Fruit fly (Drosophila melanogaster) whole organism, embryonic: ENCODE results near the gene Moe.
A peak's percentile ranks its signal among the peaks of the same experiment; 100 is the strongest.

Source experiments
- Ada2b ChIP-seq: fragments of 200-800 bp; sonication (Bioruptor generic); IDR thresholded peaks from 2 replicates; pipeline ENCODE4 v1.3.6; 2022; ENCODE audit warnings: missing biosample characterization, missing genetic modification characterization
- Atf-2 ChIP-seq: fragments of 200-800 bp; sonication (Bioruptor generic); optimal IDR thresholded peaks from 2 replicates; lab custom pipeline; 2016; ENCODE audit warnings: missing biosample characterization, missing genetic modification characterization
- B-H1 ChIP-seq: fragments of 200-800 bp; sonication (Bioruptor generic); IDR thresholded peaks from 3 replicates; pipeline ENCODE4 v1.3.6; 2022; ENCODE audit warnings: missing biosample characterization, missing genetic modification characterization
- BEAF-32 ChIP-seq: fragments of 200-800 bp; sonication (Bioruptor generic); optimal IDR thresholded peaks from 3 replicates; lab custom pipeline; 2017; ENCODE audit warnings: missing biosample characterization, missing genetic modification characterization, mild to moderate bottlenecking, moderate library complexity, missing genetic modification reagents
- Blimp-1 ChIP-seq: fragments of 200-800 bp; sonication (Bioruptor generic); optimal IDR thresholded peaks from 3 replicates; lab custom pipeline; 2018; ENCODE audit warnings: missing biosample characterization, missing genetic modification characterization, mild to moderate bottlenecking, moderate library complexity, missing genetic modification reagents
- CG10431 ChIP-seq: fragments of 200-800 bp; sonication (Bioruptor generic); optimal IDR thresholded peaks from 3 replicates; lab custom pipeline; 2018; ENCODE audit warnings: missing biosample characterization, mild to moderate bottlenecking, missing genetic modification characterization
- CG11504 ChIP-seq: fragments of 200-800 bp; sonication (Bioruptor generic); optimal IDR thresholded peaks from 3 replicates; lab custom pipeline; 2019; ENCODE audit warnings: missing biosample characterization, mild to moderate bottlenecking, missing genetic modification characterization, moderate library complexity
- CG11696 ChIP-seq: fragments of 200-800 bp; sonication (Bioruptor generic); IDR thresholded peaks from 2 replicates; pipeline ENCODE4 v1.3.6; 2022; ENCODE audit warnings: missing biosample characterization, missing genetic modification characterization
- CG14667 ChIP-seq: fragments of 200-800 bp; sonication (Bioruptor generic); IDR thresholded peaks from 2 replicates; pipeline ENCODE4 v1.3.6; 2022; ENCODE audit warnings: missing biosample characterization, missing genetic modification characterization
- CG1529 ChIP-seq: fragments of 200-800 bp; sonication (Bioruptor generic); optimal IDR thresholded peaks from 3 replicates; lab custom pipeline; 2018; ENCODE audit warnings: missing biosample characterization, missing genetic modification characterization
- CG16863 ChIP-seq: fragments of 200-800 bp; sonication (Bioruptor generic); optimal IDR thresholded peaks from 3 replicates; lab custom pipeline; 2016; ENCODE audit warnings: missing biosample characterization, missing genetic modification characterization
- CG17328 ChIP-seq: fragments of 200-800 bp; sonication (Bioruptor generic); IDR thresholded peaks from 2 replicates; pipeline ENCODE4 v1.3.6; 2022; ENCODE audit warnings: missing biosample characterization, missing genetic modification characterization
- CG17829 ChIP-seq: fragments of 200-800 bp; optimal IDR thresholded peaks from 2 replicates; lab custom pipeline; 2019; ENCODE audit warnings: missing biosample characterization, mild to moderate bottlenecking, missing genetic modification characterization, moderate library complexity
- CG32772 ChIP-seq: fragments of 200-800 bp; sonication (Bioruptor generic); IDR thresholded peaks from 2 replicates; pipeline ENCODE4 v1.3.6; 2022; ENCODE audit warnings: missing biosample characterization, missing genetic modification characterization
- CG3726 ChIP-seq: fragments of 200-800 bp; sonication (Bioruptor generic); IDR thresholded peaks from 3 replicates; pipeline ENCODE4, ENCODE4 v1.3.6; 2022; ENCODE audit warnings: missing biosample characterization, missing genetic modification characterization
- CG4328 ChIP-seq: fragments of 200-800 bp; sonication (Bioruptor generic); optimal IDR thresholded peaks from 3 replicates; lab custom pipeline; 2017; ENCODE audit warnings: missing biosample characterization, missing genetic modification reagents, missing genetic modification characterization
- CG4707 ChIP-seq: fragments of 200-800 bp; sonication (Bioruptor generic); optimal IDR thresholded peaks from 2 replicates; lab custom pipeline; 2018; ENCODE audit warnings: missing biosample characterization, mild to moderate bottlenecking, missing genetic modification characterization, moderate library complexity
- CG4820 ChIP-seq: fragments of 200-800 bp; sonication (Bioruptor generic); optimal IDR thresholded peaks from 3 replicates; lab custom pipeline; 2016; ENCODE audit warnings: missing biosample characterization, missing genetic modification characterization
- CG7786 ChIP-seq: fragments of 200-800 bp; sonication (Bioruptor generic); optimal IDR thresholded peaks from 2 replicates; lab custom pipeline; 2016; ENCODE audit warnings: missing biosample characterization, missing genetic modification characterization
- CG7928 ChIP-seq: fragments of 200-800 bp; sonication (Bioruptor generic); optimal IDR thresholded peaks from 2 replicates; lab custom pipeline; 2017; ENCODE audit warnings: missing biosample characterization, mild to moderate bottlenecking, missing genetic modification characterization
- CG8944 ChIP-seq: fragments of 200-800 bp; sonication (Bioruptor generic); optimal IDR thresholded peaks from 3 replicates; lab custom pipeline; 2016; ENCODE audit warnings: missing biosample characterization, missing genetic modification characterization
- CrebB ChIP-seq: fragments of 200-800 bp; sonication (Bioruptor generic); optimal IDR thresholded peaks from 3 replicates; lab custom pipeline; 2018; ENCODE audit warnings: missing biosample characterization, mild to moderate bottlenecking, missing genetic modification characterization
- Deaf1 ChIP-seq: fragments of 200-800 bp; optimal IDR thresholded peaks from 3 replicates; lab custom pipeline; 2019; ENCODE audit warnings: missing biosample characterization, mild to moderate bottlenecking, missing genetic modification characterization, moderate library complexity
- Dek ChIP-seq: fragments of 200-800 bp; sonication (Bioruptor generic); optimal IDR thresholded peaks from 3 replicates; lab custom pipeline; 2019; ENCODE audit warnings: missing biosample characterization, mild to moderate bottlenecking, missing genetic modification characterization, moderate library complexity
- Fer2 ChIP-seq: fragments of 200-800 bp; sonication (Bioruptor generic); optimal IDR thresholded peaks from 2 replicates; lab custom pipeline; 2018; ENCODE audit warnings: missing biosample characterization, mild to moderate bottlenecking, missing genetic modification characterization, moderate library complexity
- Gsc ChIP-seq: fragments of 200-800 bp; sonication (Bioruptor generic); IDR thresholded peaks from 2 replicates; pipeline ENCODE4 v1.3.6; 2022; ENCODE audit warnings: missing biosample characterization, missing genetic modification characterization
- HLHmδ ChIP-seq: fragments of 200-800 bp; sonication (Bioruptor generic); optimal IDR thresholded peaks from 2 replicates; lab custom pipeline; 2018; ENCODE audit warnings: missing biosample characterization, mild to moderate bottlenecking, missing genetic modification characterization, moderate library complexity
- Hmx ChIP-seq: fragments of 200-800 bp; sonication (Bioruptor generic); optimal IDR thresholded peaks from 2 replicates; lab custom pipeline; 2016; ENCODE audit warnings: missing biosample characterization, missing genetic modification characterization
- Med ChIP-seq: fragments of 200-800 bp; sonication (Bioruptor generic); peaks from one replicate; lab custom pipeline; 2016; ENCODE audit warnings: missing biosample characterization, missing genetic modification characterization, mild to moderate bottlenecking, inconsistent platforms, moderate library complexity
- NFAT ChIP-seq: fragments of 200-800 bp; sonication (Bioruptor generic); IDR thresholded peaks from 2 replicates; pipeline ENCODE4 v1.3.6; 2022; ENCODE audit warnings: missing biosample characterization, missing genetic modification characterization
- Opbp ChIP-seq: fragments of 200-800 bp; sonication (Bioruptor generic); IDR thresholded peaks from 3 replicates; pipeline ENCODE4 v1.3.6; 2022; ENCODE audit warnings: missing biosample characterization, missing genetic modification characterization; ENCODE audit not compliant: partially characterized antibody
- Pdp1 ChIP-seq, 2 experiments: fragments of 200-800 bp; sonication (Bioruptor generic); optimal IDR thresholded peaks; 3 replicates each; lab custom pipeline; 2016; ENCODE audit warnings: missing biosample characterization in 2 of 2, missing genetic modification characterization in 2 of 2, mild to moderate bottlenecking in 1 of 2, moderate library complexity in 1 of 2
- Sox102F ChIP-seq: fragments of 200-800 bp; sonication (Bioruptor generic); optimal IDR thresholded peaks from 2 replicates; lab custom pipeline; 2018; ENCODE audit warnings: missing biosample characterization, mild to moderate bottlenecking, missing genetic modification characterization, moderate library complexity
- ase ChIP-seq: fragments of 200-800 bp; sonication (Bioruptor generic); IDR thresholded peaks from 3 replicates; pipeline ENCODE4 v1.3.6; 2022; ENCODE audit warnings: missing biosample characterization, missing genetic modification characterization
- caup ChIP-seq: fragments of 200-800 bp; sonication (Bioruptor generic); optimal IDR thresholded peaks from 3 replicates; lab custom pipeline; 2017; ENCODE audit warnings: missing biosample characterization, mild to moderate bottlenecking, missing genetic modification characterization, moderate library complexity; ENCODE audit not compliant: severe bottlenecking
- corto ChIP-seq: fragments of 200-800 bp; sonication (Bioruptor generic); optimal IDR thresholded peaks from 2 replicates; lab custom pipeline; 2016; ENCODE audit warnings: missing biosample characterization, mild to moderate bottlenecking, missing genetic modification characterization, moderate library complexity
- esg ChIP-seq: fragments of 200-800 bp; sonication (Bioruptor generic); conservative IDR thresholded peaks from 2 replicates; pipeline ENCODE4 v1.3.6; 2022; ENCODE audit warnings: missing biosample characterization, missing genetic modification characterization
- fd64A ChIP-seq: fragments of 200-800 bp; sonication (Bioruptor generic); optimal IDR thresholded peaks from 3 replicates; lab custom pipeline; 2018; ENCODE audit warnings: missing biosample characterization, mild to moderate bottlenecking, missing genetic modification characterization
- insv ChIP-seq, 2 experiments: fragments of 200-800 bp; sonication (Bioruptor generic); optimal IDR thresholded peaks; 3 replicates each; lab custom pipeline; 2016 to 2018; ENCODE audit warnings: missing biosample characterization in 2 of 2, missing genetic modification characterization in 2 of 2
- kni ChIP-seq: fragments of 200-800 bp; sonication (Bioruptor generic); optimal IDR thresholded peaks from 3 replicates; lab custom pipeline; 2017; ENCODE audit warnings: mild to moderate bottlenecking, missing biosample characterization, missing genetic modification reagents, missing genetic modification characterization
- pan ChIP-seq, 4 experiments: fragments of >200 bp in 3 of 4; fragments of 200-800 bp in 1 of 4; sonication (Bioruptor generic) in 1 of 4; optimal IDR thresholded peaks in 3 of 4; IDR thresholded peaks in 1 of 4; 2 replicates each; pipeline versions ENCODE4 v1.3.6 to Lab custom; 2017 to 2022; ENCODE audit warnings: missing biosample characterization in 2 of 4, missing genetic modification characterization in 2 of 4, mixed read lengths in 1 of 4
- pum ChIP-seq: fragments of 200-800 bp; sonication (Bioruptor generic); optimal IDR thresholded peaks from 2 replicates; lab custom pipeline; 2016; ENCODE audit warnings: missing biosample characterization, missing genetic modification characterization
- slou ChIP-seq: fragments of 200-800 bp; sonication (Bioruptor generic); optimal IDR thresholded peaks from 3 replicates; lab custom pipeline; 2016; ENCODE audit warnings: missing biosample characterization, missing genetic modification characterization
- sob ChIP-seq: fragments of 200-800 bp; sonication (Bioruptor generic); IDR thresholded peaks from 2 replicates; pipeline ENCODE4 v1.3.6; 2022; ENCODE audit warnings: missing biosample characterization, missing genetic modification characterization
- tgo ChIP-seq: fragments of 200-800 bp; sonication (Bioruptor generic); IDR thresholded peaks from 3 replicates; pipeline ENCODE4 v1.3.6; 2022; ENCODE audit warnings: missing biosample characterization, missing genetic modification characterization
- wdn ChIP-seq: fragments of 200-800 bp; sonication (Bioruptor generic); IDR thresholded peaks from 2 replicates; pipeline ENCODE4 v1.3.6; 2022; ENCODE audit warnings: missing biosample characterization, missing genetic modification characterization
- wek ChIP-seq: fragments of 200-800 bp; sonication (Bioruptor generic); optimal IDR thresholded peaks from 3 replicates; lab custom pipeline; 2018; ENCODE audit warnings: missing biosample characterization, mild to moderate bottlenecking, missing genetic modification characterization, moderate library complexity
- z ChIP-seq: fragments of 200-800 bp; sonication (Bioruptor generic); IDR thresholded peaks from 3 replicates; pipeline ENCODE4 v1.3.6; 2022; ENCODE audit warnings: missing biosample characterization, missing genetic modification characterization
- zen ChIP-seq: fragments of 200-800 bp; sonication (Bioruptor generic); optimal IDR thresholded peaks from 3 replicates; lab custom pipeline; 2018; ENCODE audit warnings: missing biosample characterization, mild to moderate bottlenecking, missing genetic modification characterization, moderate library complexity
- zf30C ChIP-seq: fragments of 200-800 bp; sonication (Bioruptor generic); optimal IDR thresholded peaks from 3 replicates; lab custom pipeline; 2018; ENCODE audit warnings: missing biosample characterization, mild to moderate bottlenecking, missing genetic modification characterization

The Moe gene

DNA sequence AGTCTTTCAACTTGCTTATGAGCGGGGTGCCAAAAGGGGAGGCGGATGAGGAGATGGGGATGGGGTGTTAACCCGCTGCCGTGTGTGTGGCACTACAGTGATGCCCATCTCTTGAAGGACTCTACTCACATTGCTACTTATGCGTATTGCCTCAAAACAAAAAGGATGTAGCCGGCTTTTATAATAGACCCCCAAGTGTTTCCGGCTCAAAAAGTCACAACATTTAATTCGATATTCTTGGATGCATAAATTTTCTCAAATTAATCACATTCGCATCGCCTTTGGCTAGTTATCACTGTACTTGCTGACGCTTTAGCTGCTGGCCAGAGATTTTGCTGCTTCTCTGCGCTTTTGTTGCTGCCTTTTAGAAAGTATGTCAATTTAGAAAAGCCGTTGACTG is 7.2 kb downstream of the Moe start (continued):
- no peak for TF ChIP-seq pan (optimal IDR thresholded peaks at IDR 0.05; lab: Kevin White, UChicago)
- peak in 1 of 2 experiments; percentile 20 for TF ChIP-seq pan (GFP tag; optimal IDR thresholded peaks at IDR 0.05 in 1 of 2, IDR thresholded peaks at IDR 0.05 in 1 of 2)
- TF ChIP-seq CG4707 (GFP tag; lab: Kevin White, UChicago) = no peak
- TF ChIP-seq sob (GFP tag; lab: Robert Waterston, UW) = peak; percentile 50
- no peak for TF ChIP-seq Hmx
- no peak for TF ChIP-seq CG16863 (GFP tag; lab: Kevin White, UChicago)
- no peak for TF ChIP-seq kni
- TF ChIP-seq CG7928 = no peak
- TF ChIP-seq HLHmδ (GFP tag; lab: Kevin White, UChicago) = no peak
- no peak; the same call in 1 of the 2 replicates for TF ChIP-seq CG14667
- no peak for TF ChIP-seq CG11696 (GFP tag; lab: Robert Waterston, UW)
- 0 out of 2 replicates have a peak, but pooled peaks have one; percentile 3 for TF ChIP-seq wdn (GFP tag; lab: Robert Waterston, UW)
- TF ChIP-seq corto (GFP tag; lab: Kevin White, UChicago) = no peak
- TF ChIP-seq slou (GFP tag; lab: Kevin White, UChicago) = no peak
- TF ChIP-seq tgo (GFP tag; lab: Robert Waterston, UW) = peak; percentile 25; the same call in 1 of the 3 replicates
- TF ChIP-seq CG4328 = no peak
- TF ChIP-seq caup (GFP tag; lab: Kevin White, UChicago) = no peak
- TF ChIP-seq Deaf1 (tag; lab: Kevin White, UChicago) = no peak
- TF ChIP-seq Dek (tag; lab: Kevin White, UChicago) = no peak
- TF ChIP-seq B-H1 (GFP tag; lab: Robert Waterston, UW) = no peak
- TF ChIP-seq Fer2 = no peak
- no peak for TF ChIP-seq NFAT (GFP tag; lab: Robert Waterston, UW)
- TF ChIP-seq zf30C (GFP tag; lab: Kevin White, UChicago) = no peak
- TF ChIP-seq ase = no peak
- no peak for TF ChIP-seq Blimp-1 (GFP tag; lab: Kevin White, UChicago)
- 0 out of 2 replicates have a peak, but pooled peaks have one; percentile 7 for TF ChIP-seq esg (GFP tag; lab: Robert Waterston, UW)
- TF ChIP-seq Opbp (GFP tag; lab: Robert Waterston, UW) = no peak
- no peak for TF ChIP-seq Pdp1 (GFP tag; optimal IDR thresholded peaks at IDR 0.05; lab: Kevin White, UChicago)
- TF ChIP-seq insv (GFP tag; optimal IDR thresholded peaks at IDR 0.05; lab: Kevin White, UChicago) = no peak
- TF ChIP-seq zen (tag; lab: Kevin White, UChicago) = no peak
- TF ChIP-seq pum = no peak
- TF ChIP-seq CG3726 = no peak
- no peak for TF ChIP-seq CG17829
- TF ChIP-seq z = no peak
- peak; percentile 49 for TF ChIP-seq CG11504 (tag; lab: Kevin White, UChicago)
- no peak for TF ChIP-seq CG1529
- TF ChIP-seq Atf-2 (GFP tag; lab: Kevin White, UChicago) = no peak
- TF ChIP-seq fd64A = no peak
- no peak for TF ChIP-seq CG8944
- TF ChIP-seq CG32772 (GFP tag; lab: Robert Waterston, UW) = no peak
- peak; percentile 85 for TF ChIP-seq Med (GFP tag; lab: Kevin White, UChicago)
- peak; percentile 37; the same call in 1 of the 2 replicates for TF ChIP-seq Ada2b (GFP tag; lab: Robert Waterston, UW)
- no peak for TF ChIP-seq CG17328 (GFP tag; lab: Robert Waterston, UW)
- no peak for TF ChIP-seq CG10431 (GFP tag; lab: Kevin White, UChicago)
- TF ChIP-seq Sox102F = peak; percentile 37
- no peak for TF ChIP-seq CG4820 (GFP tag; lab: Kevin White, UChicago)
- no peak for TF ChIP-seq wek (GFP tag; lab: Kevin White, UChicago)
- TF ChIP-seq CrebB (tag; lab: Kevin White, UChicago) = no peak
- TF ChIP-seq BEAF-32 (GFP tag; lab: Kevin White, UChicago) = no peak
- TF ChIP-seq Gsc = no peak
- TF ChIP-seq CG7786 (GFP tag; lab: Kevin White, UChicago) = peak; percentile 2
